Worm (Caenorhabditis elegans): ENCODE results near the gene Y66D12A.10.
A peak's percentile ranks its signal among the peaks of the same experiment; 100 is the strongest.

Gene Y66D12A.10

DNA sequence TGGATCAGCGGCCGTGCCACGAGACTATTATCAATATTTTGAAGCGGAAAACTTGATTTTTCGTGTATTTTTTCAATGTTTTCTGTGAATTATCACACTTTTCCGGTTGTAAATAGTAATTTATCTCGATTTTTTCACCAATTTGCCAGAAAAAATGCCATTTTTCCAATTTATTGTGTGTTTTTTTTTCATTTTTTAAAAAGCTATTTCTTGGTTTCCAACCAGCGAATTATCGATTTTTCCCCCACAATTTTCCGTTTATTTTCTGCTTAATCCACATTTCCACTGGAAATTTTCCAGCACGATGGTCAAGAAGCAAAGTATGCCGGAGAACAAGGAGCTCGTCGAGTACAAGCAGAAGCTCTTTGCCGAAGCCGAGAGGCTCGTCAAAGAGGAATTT is 2.2 kb downstream of the Y66D12A.10 start, which contains the start of gene psme-3:
psme-3 (plus strand) TSS at position 301 of the 400 bp plus-strand sequence.
- TF ChIP-seq ama-1 (optimal IDR thresholded peaks at IDR 0.05) = peak; percentile 3
- no peak for TF ChIP-seq nhr-41 (GFP tag; IDR thresholded peaks at IDR 0.05)

- no peak for TF ChIP-seq Y75B8A.6 (GFP tag; IDR thresholded peaks at IDR 0.05)
- no peak for TF ChIP-seq T20F7.1 (GFP tag; optimal IDR thresholded peaks at IDR 0.05)
- TF ChIP-seq spr-3 (GFP tag; optimal IDR thresholded peaks at IDR 0.05) = no peak
- no peak for TF ChIP-seq fkh-10 (GFP tag; optimal IDR thresholded peaks at IDR 0.05)
- no peak for TF ChIP-seq nhr-77 (tag; optimal IDR thresholded peaks at IDR 0.05)
- TF ChIP-seq saeg-2 (GFP tag; IDR thresholded peaks at IDR 0.05) = no peak
- no peak for TF ChIP-seq sdz-12 (GFP tag; optimal IDR thresholded peaks at IDR 0.05)
- no peak for TF ChIP-seq attf-4 (tag; optimal IDR thresholded peaks at IDR 0.05)
- TF ChIP-seq snpc-4 (tag; optimal IDR thresholded peaks at IDR 0.05) = no peak
- no peak for TF ChIP-seq dmd-6 (GFP tag; IDR thresholded peaks at IDR 0.05)
- no peak for TF ChIP-seq pha-4 (GFP tag; IDR thresholded peaks at IDR 0.05)
- no peak for TF ChIP-seq pha-4 (tag; optimal IDR thresholded peaks at IDR 0.05)
Measured at ce11 chrIII:11573921-11574320, 8.2 kb downstream of the Y66D12A.10 start, which contains the start of gene Y66D12A.8. TSS of gene Y66D12A.8 (plus strand) at chrIII:11574221.

ce11 chrIII:11579380-11579779 is 13.7 kb downstream of the Y66D12A.10 start:
- TF ChIP-seq nhr-77 (tag; optimal IDR thresholded peaks at IDR 0.05) (no peak), saeg-2 (GFP tag; IDR thresholded peaks at IDR 0.05) (no peak), dmd-9 (GFP tag; IDR thresholded peaks at IDR 0.05) (0 out of 2 replicates have a peak, but pooled peaks have one; percentile 19), skn-1 (tag; optimal IDR thresholded peaks at IDR 0.05) (no peak), egl-43 (GFP tag; IDR thresholded peaks at IDR 0.05) (peak; percentile 53; the same call in 1 of the 2 replicates), set-16 (GFP tag; IDR thresholded peaks at IDR 0.05) (peak; percentile 73)

ce11 chrIII:11580428-11580885 is 14.8 kb downstream of the Y66D12A.10 start, which contains the start of gene Y66D12A.7:
TSS of gene Y66D12A.7 (minus strand) at chrIII:11580478.
- no peak for TF ChIP-seq mxl-3 (GFP tag; optimal IDR thresholded peaks at IDR 0.05)
- TF ChIP-seq sdz-12 (GFP tag; optimal IDR thresholded peaks at IDR 0.05) = no peak
- TF ChIP-seq ztf-11 (tag; optimal IDR thresholded peaks at IDR 0.05) = no peak
- TF ChIP-seq lsy-2 (tag; optimal IDR thresholded peaks at IDR 0.05) = peak in 1 of 2 experiments; percentile 48
- TF ChIP-seq mes-2 (tag; optimal IDR thresholded peaks at IDR 0.05; ENCODE audit: poor library complexity, severe bottlenecking) = peak; percentile 50
- no peak for TF ChIP-seq pha-4 (GFP tag; IDR thresholded peaks at IDR 0.05)
- no peak for TF ChIP-seq pha-4 (tag; optimal IDR thresholded peaks at IDR 0.05)
- TF ChIP-seq vab-7 (GFP tag; IDR thresholded peaks at IDR 0.05) = no peak
- TF ChIP-seq lin-13 (GFP tag; optimal IDR thresholded peaks at IDR 0.05) = no peak
- TF ChIP-seq hmg-1.1 (GFP tag; IDR thresholded peaks at IDR 0.05) = no peak
- peak; percentile 78 for TF ChIP-seq lin-38 (GFP tag; IDR thresholded peaks at IDR 0.05)
- no peak for TF ChIP-seq cey-2 (tag; optimal IDR thresholded peaks at IDR 0.05; ENCODE audit: borderline replicate concordance, insufficient read depth)
- no peak for TF ChIP-seq zip-11 (GFP tag; IDR thresholded peaks at IDR 0.05)
- TF ChIP-seq tra-1 (GFP tag; IDR thresholded peaks at IDR 0.05) = no peak
- no peak for TF ChIP-seq ceh-44 (GFP tag; IDR thresholded peaks at IDR 0.05)
- no peak for TF ChIP-seq dmd-9 (GFP tag; IDR thresholded peaks at IDR 0.05)
- TF ChIP-seq lin-29 (GFP tag; IDR thresholded peaks at IDR 0.05) = no peak
- TF ChIP-seq dpl-1 (GFP tag; optimal IDR thresholded peaks at IDR 0.05) = peak; percentile 79
- no peak for TF ChIP-seq F26F4.8 (GFP tag; conservative IDR thresholded peaks at IDR 0.05)

- TF ChIP-seq lin-38 (GFP tag; IDR thresholded peaks at IDR 0.05) (peak; percentile 57), ceh-20 (GFP tag; IDR thresholded peaks at IDR 0.05) (no peak), F37D6.2 (tag; optimal IDR thresholded peaks at IDR 0.05) (no peak), lin-15B (tag; optimal IDR thresholded peaks at IDR 0.05) (no peak), unc-130 (GFP tag; optimal IDR thresholded peaks at IDR 0.05) (peak; percentile 16), F49E8.2 (tag; optimal IDR thresholded peaks at IDR 0.05; ENCODE audit: borderline replicate concordance) (peak; percentile 10), daf-12 (tag; optimal IDR thresholded peaks at IDR 0.05) (no peak), snpc-1.2 (GFP tag; IDR thresholded peaks at IDR 0.05) (peak; percentile 49; the same call in 1 of the 2 replicates), zag-1 (tag; optimal IDR thresholded peaks at IDR 0.05) (no peak), Y105C5A.15 (GFP tag; IDR thresholded peaks at IDR 0.05) (no peak), F26F4.8 (GFP tag; conservative IDR thresholded peaks at IDR 0.05) (no peak), nhr-77 (tag; optimal IDR thresholded peaks at IDR 0.05) (no peak), attf-4 (tag; optimal IDR thresholded peaks at IDR 0.05) (no peak)
Measured at ce11 chrIII:11581372-11581771, 15.7 kb downstream of the Y66D12A.10 start, which contains the start of the genes Y66D12A.6 and ceh-92. TSS of gene Y66D12A.6 (minus strand) at chrIII:11581402. TSS of gene ceh-92 (plus strand) at chrIII:11581600.

Measured in whole organism, L4 larva.